Worm (Caenorhabditis elegans): Measurements from ENCODE around the gene fipr-5.

fipr-5 gene

DNA sequence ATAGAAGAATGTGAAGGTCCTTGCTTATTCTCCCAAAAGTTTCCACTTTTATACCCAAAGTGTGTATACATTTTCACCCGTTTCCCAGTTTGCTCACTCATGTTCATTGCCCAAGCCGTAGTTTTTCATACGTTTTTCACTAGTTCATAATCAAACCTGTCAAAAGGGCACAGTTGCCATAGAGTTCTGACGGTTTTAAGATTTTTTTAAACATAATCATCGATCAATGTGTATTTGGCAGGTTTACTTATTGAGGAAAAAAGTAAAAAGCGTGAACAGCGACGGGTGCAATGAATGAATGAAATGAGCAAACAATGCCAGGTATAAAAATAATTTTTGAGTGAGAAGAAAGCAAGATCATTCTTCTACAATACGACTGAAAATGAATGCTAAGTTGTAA is at the start of gene fipr-5, which contains the start of gene fipr-9:
TSS of gene fipr-5 (minus strand) at position 101 of the 400 bp plus-strand sequence.
TSS of gene fipr-9 (plus strand) at position 346 of the 400 bp plus-strand sequence.
- TF ChIP-seq F13C5.2 (tag; optimal IDR thresholded peaks at IDR 0.05), result no peak
- TF ChIP-seq scrt-1 (GFP tag; IDR thresholded peaks at IDR 0.05), result no peak
- TF ChIP-seq B0310.2 (tag; optimal IDR thresholded peaks at IDR 0.05), result no peak
- no peak for TF ChIP-seq tbx-11 (GFP tag; IDR thresholded peaks at IDR 0.05)
- no peak for TF ChIP-seq tbx-37 (GFP tag; conservative IDR thresholded peaks at IDR 0.05)
- TF ChIP-seq ceh-36 (tag; optimal IDR thresholded peaks at IDR 0.05), result no peak
- no peak for TF ChIP-seq hnd-1 (tag; optimal IDR thresholded peaks at IDR 0.05)
- no peak for TF ChIP-seq pes-1 (GFP tag; IDR thresholded peaks at IDR 0.05)
- TF ChIP-seq ets-7 (tag; optimal IDR thresholded peaks at IDR 0.05), result no peak

DNA sequence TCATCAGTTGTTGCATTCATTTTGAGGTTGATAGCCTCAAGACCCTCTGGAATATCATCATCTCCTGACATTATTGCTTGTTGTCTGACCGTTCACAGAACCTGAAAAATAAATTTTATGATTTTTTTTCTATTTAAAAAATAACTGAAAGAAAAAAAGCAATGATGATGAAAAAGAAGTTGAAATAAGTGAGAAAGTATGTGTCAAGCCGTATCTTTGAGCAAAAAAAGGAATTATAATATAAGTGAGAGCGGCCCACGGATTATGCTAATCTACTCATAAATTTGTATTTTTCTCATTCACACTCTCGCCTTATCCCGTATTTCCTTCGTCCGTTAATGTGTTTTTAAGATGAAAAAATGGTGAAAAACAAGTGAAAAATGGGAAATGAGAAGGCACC is 49.0 kb upstream of the fipr-5 start, which contains the start of gene ric-4:
TSS of gene ric-4 (minus strand) at position 101 of the 400 bp plus-strand sequence.
- TF ChIP-seq ceh-36 (tag; optimal IDR thresholded peaks at IDR 0.05) (no peak), F13C5.2 (tag; optimal IDR thresholded peaks at IDR 0.05) (no peak), hmbx-1 (tag; optimal IDR thresholded peaks at IDR 0.05) (no peak), hmg-4 (GFP tag; optimal IDR thresholded peaks at IDR 0.05) (no peak), tbx-11 (GFP tag; IDR thresholded peaks at IDR 0.05) (no peak), ceh-13 (GFP tag; optimal IDR thresholded peaks at IDR 0.05) (no peak), aly-1 (tag; optimal IDR thresholded peaks at IDR 0.05) (no peak), pes-1 (GFP tag; IDR thresholded peaks at IDR 0.05) (no peak)

DNA sequence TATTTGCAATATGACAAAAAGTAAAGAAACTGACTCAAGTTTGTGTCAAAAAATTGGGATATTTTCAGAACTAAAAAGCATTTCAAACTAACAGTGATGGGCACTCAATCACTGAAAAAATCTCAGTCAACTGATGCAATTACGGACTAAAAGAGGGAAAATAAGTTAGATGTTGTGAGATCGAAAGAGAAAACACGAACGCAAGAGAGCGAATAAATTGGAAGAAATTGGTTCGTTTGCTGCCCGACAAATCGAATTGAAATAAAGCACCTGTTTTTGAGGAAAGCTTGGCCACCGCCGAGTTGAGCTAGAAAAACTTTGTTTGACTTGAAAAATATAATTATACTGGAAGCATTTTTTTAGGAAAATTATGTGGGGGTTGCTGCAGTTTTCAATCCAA is 44.8 kb upstream of the fipr-5 start:
- no peak for TF ChIP-seq scrt-1 (GFP tag; IDR thresholded peaks at IDR 0.05)
- TF ChIP-seq ama-1 (optimal IDR thresholded peaks at IDR 0.05), result no peak
- no peak for TF ChIP-seq pes-1 (GFP tag; IDR thresholded peaks at IDR 0.05)
- TF ChIP-seq sea-1 (GFP tag; conservative IDR thresholded peaks at IDR 0.05), result no peak
- TF ChIP-seq B0310.2 (tag; optimal IDR thresholded peaks at IDR 0.05), result no peak
- no peak for TF ChIP-seq flt-1 (GFP tag; IDR thresholded peaks at IDR 0.05)
- TF ChIP-seq ets-7 (tag; optimal IDR thresholded peaks at IDR 0.05), result no peak
- TF ChIP-seq hnd-1 (tag; optimal IDR thresholded peaks at IDR 0.05), result no peak
- no peak for TF ChIP-seq F13C5.2 (tag; optimal IDR thresholded peaks at IDR 0.05)
- TF ChIP-seq hmbx-1 (tag; optimal IDR thresholded peaks at IDR 0.05), result no peak
- TF ChIP-seq aly-1 (tag; optimal IDR thresholded peaks at IDR 0.05), result no peak
- TF ChIP-seq ceh-36 (tag; optimal IDR thresholded peaks at IDR 0.05), result no peak
- TF ChIP-seq hmg-4 (GFP tag; optimal IDR thresholded peaks at IDR 0.05), result no peak
- no peak for TF ChIP-seq tra-4 (tag; optimal IDR thresholded peaks at IDR 0.05)
- TF ChIP-seq tbx-11 (GFP tag; IDR thresholded peaks at IDR 0.05), result no peak
- no peak for TF ChIP-seq tbx-37 (GFP tag; conservative IDR thresholded peaks at IDR 0.05)
- TF ChIP-seq ceh-13 (GFP tag; optimal IDR thresholded peaks at IDR 0.05), result no peak

DNA sequence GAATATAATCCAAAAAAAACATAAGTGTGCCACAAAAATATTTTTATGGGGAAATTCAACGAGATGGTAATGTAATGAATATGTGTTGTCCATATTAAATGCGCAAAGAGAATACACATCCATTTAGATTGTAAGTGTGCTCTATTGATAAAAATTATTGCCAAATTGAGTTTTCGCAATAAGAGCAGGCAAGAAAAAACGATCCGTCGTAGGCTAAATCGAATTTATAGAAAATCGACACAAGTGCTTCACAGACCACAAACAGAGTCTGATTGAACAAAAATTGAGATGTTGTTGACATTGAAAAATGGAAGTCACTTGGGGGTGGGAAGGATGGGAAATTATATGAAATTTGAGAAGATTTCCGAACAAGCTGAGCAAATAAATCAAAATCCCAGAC is 43.8 kb upstream of the fipr-5 start:
- TF ChIP-seq pes-1 (GFP tag; IDR thresholded peaks at IDR 0.05), result no peak
- TF ChIP-seq ama-1 (optimal IDR thresholded peaks at IDR 0.05), result no peak
- no peak for TF ChIP-seq tbx-37 (GFP tag; conservative IDR thresholded peaks at IDR 0.05)
- no peak for TF ChIP-seq hmg-4 (GFP tag; optimal IDR thresholded peaks at IDR 0.05)
- TF ChIP-seq aly-1 (tag; optimal IDR thresholded peaks at IDR 0.05), result no peak
- TF ChIP-seq B0310.2 (tag; optimal IDR thresholded peaks at IDR 0.05), result no peak
- TF ChIP-seq sea-1 (GFP tag; conservative IDR thresholded peaks at IDR 0.05), result no peak
- TF ChIP-seq hnd-1 (tag; optimal IDR thresholded peaks at IDR 0.05), result no peak
- TF ChIP-seq tbx-11 (GFP tag; IDR thresholded peaks at IDR 0.05), result no peak
- no peak for TF ChIP-seq ceh-36 (tag; optimal IDR thresholded peaks at IDR 0.05)
- TF ChIP-seq scrt-1 (GFP tag; IDR thresholded peaks at IDR 0.05), result no peak
- no peak for TF ChIP-seq hmbx-1 (tag; optimal IDR thresholded peaks at IDR 0.05)
- no peak for TF ChIP-seq flt-1 (GFP tag; IDR thresholded peaks at IDR 0.05)
- no peak for TF ChIP-seq ets-7 (tag; optimal IDR thresholded peaks at IDR 0.05)
- no peak for TF ChIP-seq tra-4 (tag; optimal IDR thresholded peaks at IDR 0.05)

DNA sequence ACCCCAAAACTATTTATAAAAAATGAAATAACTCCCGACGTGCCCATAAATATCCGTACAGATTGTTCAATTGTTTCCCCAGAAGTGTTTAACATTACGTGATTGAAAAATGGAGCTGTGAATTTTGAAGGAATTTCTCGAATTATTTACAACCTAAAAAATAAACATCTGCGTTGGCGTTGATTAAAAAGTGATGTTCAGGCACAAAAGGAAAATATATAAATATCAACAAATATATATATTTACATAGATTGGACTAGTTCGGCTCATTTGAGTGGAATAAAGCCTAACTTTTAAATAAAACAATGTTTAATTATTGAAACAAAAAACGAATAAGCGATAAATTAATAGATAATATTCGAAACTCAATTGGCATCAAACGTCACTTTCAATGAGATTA is 39.2 kb upstream of the fipr-5 start, which contains the start of gene sri-18:
TSS of gene sri-18 (minus strand) at position 101 of the 400 bp plus-strand sequence.
- TF ChIP-seq B0310.2 (tag; optimal IDR thresholded peaks at IDR 0.05), result no peak
- TF ChIP-seq sea-1 (GFP tag; conservative IDR thresholded peaks at IDR 0.05), result no peak
- TF ChIP-seq tra-4 (tag; optimal IDR thresholded peaks at IDR 0.05), result no peak
- no peak for TF ChIP-seq flt-1 (GFP tag; IDR thresholded peaks at IDR 0.05)
- TF ChIP-seq ama-1 (optimal IDR thresholded peaks at IDR 0.05), result no peak
- TF ChIP-seq tbx-11 (GFP tag; IDR thresholded peaks at IDR 0.05), result no peak
- no peak for TF ChIP-seq scrt-1 (GFP tag; IDR thresholded peaks at IDR 0.05)
- no peak for TF ChIP-seq pes-1 (GFP tag; IDR thresholded peaks at IDR 0.05)
- TF ChIP-seq tbx-37 (GFP tag; conservative IDR thresholded peaks at IDR 0.05), result no peak
- TF ChIP-seq hnd-1 (tag; optimal IDR thresholded peaks at IDR 0.05), result no peak

DNA sequence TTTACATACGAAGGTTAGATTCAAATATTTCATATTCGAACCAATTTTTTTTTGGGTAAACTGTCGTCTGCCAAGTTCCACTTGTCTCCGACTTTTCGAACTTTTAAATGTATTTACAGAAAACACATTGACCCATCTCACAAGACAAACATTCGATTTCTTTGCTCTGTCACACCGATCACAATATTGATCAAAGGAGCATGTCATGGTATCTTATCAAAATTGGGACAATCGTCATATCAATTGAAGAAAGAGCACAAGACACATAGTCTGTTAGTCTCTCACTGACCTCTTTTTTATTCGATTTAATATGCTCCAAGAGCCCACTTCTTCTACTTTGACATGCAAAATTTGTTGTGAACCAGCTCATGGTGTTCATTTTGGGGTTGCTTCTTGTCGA is 34.8 kb upstream of the fipr-5 start, which contains the start of gene nhr-232:
TSS of gene nhr-232 (plus strand) at position 121 of the 400 bp plus-strand sequence.
- no peak for TF ChIP-seq tra-4 (tag; optimal IDR thresholded peaks at IDR 0.05)
- TF ChIP-seq ama-1 (optimal IDR thresholded peaks at IDR 0.05), result no peak
- no peak for TF ChIP-seq tbx-37 (GFP tag; conservative IDR thresholded peaks at IDR 0.05)
- TF ChIP-seq flt-1 (GFP tag; IDR thresholded peaks at IDR 0.05), result no peak
- TF ChIP-seq ceh-13 (GFP tag; optimal IDR thresholded peaks at IDR 0.05), result no peak
- TF ChIP-seq pes-1 (GFP tag; IDR thresholded peaks at IDR 0.05), result no peak
- no peak for TF ChIP-seq B0310.2 (tag; optimal IDR thresholded peaks at IDR 0.05)

DNA sequence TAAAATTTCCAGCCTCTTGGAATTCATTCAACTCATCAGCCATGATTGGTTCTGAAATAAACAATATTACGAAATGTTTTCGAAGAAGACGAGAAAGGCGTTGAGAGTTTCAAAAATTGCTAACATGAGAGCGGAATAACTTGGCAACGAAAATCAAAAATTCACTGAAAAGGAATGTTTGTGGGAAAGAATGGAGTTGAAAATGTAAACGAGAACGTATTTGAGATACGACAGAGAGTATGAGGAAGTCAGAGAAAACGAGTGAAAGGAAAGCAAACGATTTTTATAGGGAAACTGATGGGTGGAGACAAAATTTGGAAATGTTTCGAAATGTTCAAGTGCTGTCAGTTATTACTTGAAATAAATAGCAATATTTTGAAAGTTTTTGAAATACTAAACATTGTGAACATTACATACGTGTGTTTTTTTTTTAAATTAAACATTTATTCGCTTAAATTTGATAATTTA is 33.8 kb upstream of the fipr-5 start, which contains the start of gene rop-1:
TSS of gene rop-1 (minus strand) at position 51 of the 468 bp plus-strand sequence.
- TF ChIP-seq tbx-37 (GFP tag; conservative IDR thresholded peaks at IDR 0.05), result no peak
- no peak for TF ChIP-seq ets-7 (tag; optimal IDR thresholded peaks at IDR 0.05)
- no peak for TF ChIP-seq tra-4 (tag; optimal IDR thresholded peaks at IDR 0.05)
- no peak for TF ChIP-seq scrt-1 (GFP tag; IDR thresholded peaks at IDR 0.05)

DNA sequence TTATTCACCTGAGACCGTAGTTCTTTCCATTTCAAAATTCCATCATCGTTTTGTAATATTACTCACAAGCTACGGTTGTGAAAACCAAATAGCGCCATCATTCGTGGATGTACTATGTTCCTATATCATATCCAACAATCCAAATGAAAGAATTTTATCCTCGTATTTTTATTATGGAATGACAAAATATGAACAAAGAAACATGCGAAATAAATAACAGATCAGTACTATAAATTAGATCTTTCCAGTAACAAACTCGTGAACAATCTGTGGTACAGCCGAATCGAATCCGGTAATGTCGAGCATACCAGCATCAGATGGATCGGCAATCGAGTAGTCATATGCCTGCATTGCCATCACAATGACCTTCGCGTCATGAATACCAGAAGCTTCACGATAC is 31.5 kb upstream of the fipr-5 start:
- no peak for TF ChIP-seq tbx-37 (GFP tag; conservative IDR thresholded peaks at IDR 0.05)
- TF ChIP-seq sea-1 (GFP tag; conservative IDR thresholded peaks at IDR 0.05), result no peak
- TF ChIP-seq tra-4 (tag; optimal IDR thresholded peaks at IDR 0.05), result no peak
- no peak for TF ChIP-seq B0310.2 (tag; optimal IDR thresholded peaks at IDR 0.05)
- no peak for TF ChIP-seq flt-1 (GFP tag; IDR thresholded peaks at IDR 0.05)
- no peak for TF ChIP-seq ets-7 (tag; optimal IDR thresholded peaks at IDR 0.05)
- no peak for TF ChIP-seq scrt-1 (GFP tag; IDR thresholded peaks at IDR 0.05)
- no peak for TF ChIP-seq hmg-4 (GFP tag; optimal IDR thresholded peaks at IDR 0.05)
- no peak for TF ChIP-seq hnd-1 (tag; optimal IDR thresholded peaks at IDR 0.05)
- TF ChIP-seq F13C5.2 (tag; optimal IDR thresholded peaks at IDR 0.05), result no peak
- no peak for TF ChIP-seq ama-1 (optimal IDR thresholded peaks at IDR 0.05)
